Fruit fly (Drosophila melanogaster): Measurements from ENCODE around the gene CG33679.

dm6 chr2L:15057225-15058117 is 632 bp upstream of the CG33679 start, which contains the start of gene ck:
- no peak for TF ChIP-seq CG8478 (optimal IDR thresholded peaks at IDR 0.05)
- TF ChIP-seq CTCF (optimal IDR thresholded peaks at IDR 0.05) = peak; percentile 14 to 24
